Fruit fly (Drosophila melanogaster): ENCODE results near the gene Pglym78.
A peak's percentile ranks its signal among the peaks of the same experiment; 100 is the strongest.

Pglym78 gene

DNA sequence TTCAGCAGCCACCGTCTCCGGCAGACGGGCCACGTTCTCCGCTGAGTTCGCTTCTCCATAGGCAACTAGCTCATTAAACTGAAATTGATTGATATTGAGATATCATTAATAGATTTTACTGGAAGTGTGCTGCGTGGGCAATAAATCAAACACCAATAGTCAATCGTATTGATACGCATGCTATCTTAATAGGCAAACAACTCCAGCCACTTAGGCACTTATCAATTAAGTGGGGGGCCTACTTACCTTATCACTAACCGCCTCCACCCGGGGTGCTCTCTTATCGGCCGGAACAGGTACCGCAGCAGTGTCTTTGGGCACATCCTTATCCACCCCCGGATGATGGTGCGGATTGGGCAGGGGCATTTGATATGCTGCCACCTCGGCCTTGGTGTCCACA lies 36.3 kb upstream of the Pglym78 start (continued):
- TF ChIP-seq CG12391 (tag; optimal IDR thresholded peaks at IDR 0.05) (no peak), otp (GFP tag; IDR thresholded peaks at IDR 0.05) (0 out of 3 replicates have a peak, but pooled peaks have one; percentile 22), Hmr (GFP tag; optimal IDR thresholded peaks at IDR 0.05) (no peak), oc (tag; optimal IDR thresholded peaks at IDR 0.05) (no peak), HHEX (GFP tag; optimal IDR thresholded peaks at IDR 0.05) (no peak), CG12744 (GFP tag; optimal IDR thresholded peaks at IDR 0.05) (no peak), Vsx1 (GFP tag; optimal IDR thresholded peaks at IDR 0.05) (peak; percentile 99), GATAe (GFP tag; conservative IDR thresholded peaks at IDR 0.05) (peak; percentile 87; the same call in 1 of the 2 replicates), da (GFP tag; optimal IDR thresholded peaks at IDR 0.05) (no peak), sens (GFP tag) (no peak), sob (GFP tag; IDR thresholded peaks at IDR 0.05) (no peak), lab (GFP tag; optimal IDR thresholded peaks at IDR 0.05) (peak; percentile 90), CG18599 (GFP tag; optimal IDR thresholded peaks at IDR 0.05) (peak; percentile 74), CG2889 (GFP tag; IDR thresholded peaks at IDR 0.05) (no peak), gro (GFP tag; optimal IDR thresholded peaks at IDR 0.05) (peak; percentile 88), zen (tag; optimal IDR thresholded peaks at IDR 0.05) (no peak), exex (tag; optimal IDR thresholded peaks at IDR 0.05) (peak; percentile 100), MBD-R2 (GFP tag; IDR thresholded peaks at IDR 0.05) (no peak), rib (GFP tag; IDR thresholded peaks at IDR 0.05) (no peak), CG2199 (GFP tag; IDR thresholded peaks at IDR 0.05) (no peak), CG10321 (GFP tag; IDR thresholded peaks at IDR 0.05) (no peak), wor (GFP tag; IDR thresholded peaks at IDR 0.05) (no peak), eyg (GFP tag; optimal IDR thresholded peaks at IDR 0.05) (no peak), Atf6 (GFP tag; IDR thresholded peaks at IDR 0.05) (no peak), Hey (tag; optimal IDR thresholded peaks at IDR 0.05) (peak; percentile 98), vnd (GFP tag; IDR thresholded peaks at IDR 0.05; ENCODE audit: partially characterized antibody) (0 out of 3 replicates have a peak, but pooled peaks have one; percentile 48), Dref (GFP tag; IDR thresholded peaks at IDR 0.05) (no peak)

DNA sequence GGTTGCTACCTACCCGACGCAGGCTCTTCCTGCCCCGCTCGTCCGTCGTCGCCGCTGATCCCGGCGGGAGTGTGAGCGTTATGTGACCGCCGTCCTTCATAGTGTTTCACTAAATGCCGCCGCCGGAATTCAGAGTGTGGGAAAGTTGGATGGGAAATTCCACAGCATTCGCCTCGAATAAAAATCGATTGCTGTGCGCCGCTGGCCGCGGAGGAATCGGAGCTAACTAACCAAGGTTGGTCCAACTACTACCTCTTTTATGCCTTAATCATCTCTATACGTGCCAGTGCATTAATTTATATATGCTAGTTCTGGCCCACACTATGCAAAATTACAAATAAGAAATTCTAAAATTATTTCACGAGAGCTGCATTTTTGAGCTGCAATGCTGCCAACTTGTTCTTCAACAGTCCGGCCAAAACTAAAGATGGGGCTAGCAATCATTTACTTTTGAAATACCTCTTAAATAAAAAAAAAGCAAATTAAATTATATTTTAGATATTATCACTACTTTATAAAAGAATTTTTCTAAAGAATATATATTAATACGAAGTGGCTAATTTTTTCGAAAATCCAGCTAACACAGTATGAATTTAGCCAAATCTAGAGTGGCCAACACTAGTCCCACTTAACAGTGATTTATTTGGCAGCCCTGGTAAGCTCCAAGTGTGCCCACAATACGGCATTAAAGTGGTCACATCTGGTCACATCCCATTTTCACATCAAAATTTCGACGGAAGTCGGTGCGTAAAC lies 35.5 kb upstream of the Pglym78 start, which contains the start of the genes alpha-Man-Ib and Pdhb:
Gene alpha-Man-Ib, minus strand, starts transcription at position 425 of the 753 bp plus-strand sequence.
Gene Pdhb, plus strand, starts transcription at position 674 of the 753 bp plus-strand sequence.
- no peak for TF ChIP-seq h (optimal IDR thresholded peaks at IDR 0.05)
- TF ChIP-seq kah (GFP tag; optimal IDR thresholded peaks at IDR 0.05), result no peak
- no peak for TF ChIP-seq prd (optimal IDR thresholded peaks at IDR 0.05)
- peak; percentile 91 for TF ChIP-seq prd (GFP tag; IDR thresholded peaks at IDR 0.05)
- peak; percentile 92 for TF ChIP-seq sd (tag; optimal IDR thresholded peaks at IDR 0.05)
- peak; percentile 80 for TF ChIP-seq CG16815 (GFP tag; optimal IDR thresholded peaks at IDR 0.05)
- TF ChIP-seq Sry-δ (GFP tag; optimal IDR thresholded peaks at IDR 0.05), result peak; percentile 64
- TF ChIP-seq usp (GFP tag; optimal IDR thresholded peaks at IDR 0.05), result no peak
- peak; percentile 52 for TF ChIP-seq Nf-YB (GFP tag; optimal IDR thresholded peaks at IDR 0.05)
- peak; percentile 77 for TF ChIP-seq ken (GFP tag; IDR thresholded peaks at IDR 0.05)
- TF ChIP-seq CG12155 (GFP tag; optimal IDR thresholded peaks at IDR 0.05), result peak; percentile 73
- TF ChIP-seq hb (GFP tag; IDR thresholded peaks at IDR 0.05; ENCODE audit: partially characterized antibody), result no peak
- peak; percentile 40 for TF ChIP-seq CG3407 (GFP tag; optimal IDR thresholded peaks at IDR 0.05)
- TF ChIP-seq CG9437 (GFP tag; optimal IDR thresholded peaks at IDR 0.05), result peak; percentile 80
- peak; percentile 87 for TF ChIP-seq vvl (GFP tag; IDR thresholded peaks at IDR 0.05)
- peak; percentile 67 for TF ChIP-seq YL-1 (GFP tag; optimal IDR thresholded peaks at IDR 0.05)
- TF ChIP-seq NC2β (GFP tag; optimal IDR thresholded peaks at IDR 0.05), result peak; percentile 19
- TF ChIP-seq klu (GFP tag; IDR thresholded peaks at IDR 0.05), result peak; percentile 76
- TF ChIP-seq crp (GFP tag; optimal IDR thresholded peaks at IDR 0.05), result peak in 1 of 2 experiments; percentile 47
- TF ChIP-seq ro (GFP tag; IDR thresholded peaks at IDR 0.05), result peak; percentile 50; the same call in 1 of the 2 replicates
- peak; percentile 51 for TF ChIP-seq CG6813 (GFP tag; optimal IDR thresholded peaks at IDR 0.05)
- peak; percentile 67; the same call in 1 of the 3 replicates for TF ChIP-seq CG6175 (GFP tag; IDR thresholded peaks at IDR 0.05)
- TF ChIP-seq NFAT (GFP tag; IDR thresholded peaks at IDR 0.05), result peak; percentile 83
- peak; percentile 57 for TF ChIP-seq scrt (GFP tag; optimal IDR thresholded peaks at IDR 0.05)

All from whole organism, embryonic.